Worm (Caenorhabditis elegans): ENCODE data around the gene srt-11.

The srt-11 gene

DNA sequence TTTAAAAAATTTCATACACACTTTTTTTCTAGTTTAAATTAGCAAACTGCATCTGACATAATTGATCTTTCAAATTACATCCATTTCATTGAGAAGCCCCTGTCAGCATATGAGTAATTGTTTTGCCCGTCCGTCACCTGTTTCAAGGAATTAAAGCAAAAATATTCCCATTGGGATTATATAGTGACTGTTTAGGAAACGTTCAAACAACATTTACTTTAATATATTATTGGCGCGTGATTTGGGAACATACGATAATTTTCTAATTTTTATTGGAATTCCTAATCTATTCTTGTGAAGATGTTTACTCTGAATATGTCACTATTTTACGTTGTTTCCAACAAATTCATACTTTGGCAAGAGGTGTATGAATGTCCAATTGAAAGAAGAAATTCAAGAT, at the start of gene srt-11:
Gene srt-11 (plus strand): TSS at position 301 of the 400 bp plus-strand sequence.
- TF ChIP-seq W03F9.2 (tag; optimal IDR thresholded peaks at IDR 0.05), result no peak

DNA sequence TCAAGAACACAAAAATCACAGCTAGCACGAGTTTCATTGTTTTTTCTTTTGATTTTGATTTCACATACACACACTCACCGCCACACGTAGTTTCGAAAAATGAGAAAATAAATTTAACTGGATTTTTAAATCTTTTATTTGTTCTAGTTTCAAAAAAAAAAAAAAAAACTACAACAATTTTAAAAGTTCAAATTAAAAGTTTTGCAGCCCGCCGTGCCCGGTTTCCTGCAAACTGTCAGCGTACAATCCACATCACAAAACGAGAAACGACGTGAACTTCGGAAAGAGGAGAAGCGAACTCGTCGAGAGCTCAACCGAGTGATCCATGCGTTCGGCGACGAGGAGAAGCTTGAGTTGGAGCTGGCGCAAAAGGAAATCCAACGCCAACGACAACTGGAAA, 48.1 kb upstream of the srt-11 start, which contains the start of gene Y54E2A.5:
Gene Y54E2A.5 (minus strand): TSS at position 101 of the 400 bp plus-strand sequence.
- TF ChIP-seq dao-5 (tag; optimal IDR thresholded peaks at IDR 0.05), result no peak
- TF ChIP-seq him-1 (tag; optimal IDR thresholded peaks at IDR 0.05), result no peak
- TF ChIP-seq W03F9.2 (tag; optimal IDR thresholded peaks at IDR 0.05), result no peak

DNA sequence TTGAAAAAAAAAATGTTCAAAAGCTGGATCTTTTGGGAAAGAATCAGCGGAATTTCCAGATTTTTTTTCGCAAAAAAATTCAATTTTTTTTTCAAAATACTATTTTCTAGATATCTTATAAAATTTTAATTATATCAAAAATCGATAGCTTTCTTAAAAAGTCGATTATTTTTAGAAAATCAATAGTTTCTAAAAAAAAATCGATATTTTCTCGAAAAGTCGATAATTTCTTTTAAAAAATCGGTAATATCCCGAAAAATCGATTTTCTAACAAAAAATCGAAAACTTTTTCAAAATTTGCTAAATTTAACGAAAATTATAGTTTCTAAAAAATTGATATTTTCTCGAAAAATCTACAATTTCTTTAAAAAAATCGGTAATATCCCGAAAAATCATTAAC, 37.0 kb upstream of the srt-11 start:
- TF ChIP-seq dao-5 (tag; optimal IDR thresholded peaks at IDR 0.05) (no peak), him-1 (tag; optimal IDR thresholded peaks at IDR 0.05) (no peak), W03F9.2 (tag; optimal IDR thresholded peaks at IDR 0.05) (no peak)

DNA sequence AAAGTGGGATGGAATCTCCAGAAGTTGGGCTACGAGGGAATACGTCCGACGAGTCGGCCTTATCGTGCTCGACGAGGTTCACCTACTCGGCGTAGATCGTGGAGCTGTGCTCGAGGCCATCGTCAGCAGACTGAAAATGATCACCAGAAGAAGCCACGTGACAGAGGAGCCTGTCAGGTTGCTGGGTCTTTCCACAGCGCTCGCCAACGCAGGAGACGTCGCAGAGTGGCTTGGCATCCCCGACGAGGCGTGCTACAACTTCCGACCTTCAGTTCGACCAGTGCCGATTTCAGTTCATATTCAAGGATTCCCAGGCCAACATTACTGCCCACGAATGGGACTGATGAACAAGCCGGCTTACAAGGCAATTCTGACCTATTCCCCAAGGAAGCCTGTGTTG, 34.7 kb upstream of the srt-11 start:
- TF ChIP-seq him-1 (tag; optimal IDR thresholded peaks at IDR 0.05) (no peak), W03F9.2 (tag; optimal IDR thresholded peaks at IDR 0.05) (no peak), dao-5 (tag; optimal IDR thresholded peaks at IDR 0.05) (no peak)

DNA sequence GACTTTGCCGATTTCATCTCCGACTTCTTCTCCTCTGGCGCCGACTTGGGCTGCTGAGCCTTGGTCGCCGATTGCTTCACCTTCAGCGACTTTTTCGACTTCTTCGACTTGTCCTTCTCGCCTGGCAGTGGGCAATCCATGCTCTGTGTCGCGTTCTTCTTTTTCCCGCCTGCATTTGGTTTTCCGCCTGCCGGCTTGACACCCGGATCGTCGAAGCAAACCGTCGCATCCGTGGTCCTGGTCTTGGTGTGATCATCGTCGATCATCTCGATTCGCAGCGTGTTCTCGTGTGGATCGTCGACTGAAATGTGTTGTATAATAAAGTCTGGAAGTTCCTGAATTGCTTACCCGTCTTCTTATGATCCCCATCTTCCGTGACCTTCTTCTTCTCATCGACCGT, 33.7 kb upstream of the srt-11 start:
- no peak for TF ChIP-seq W03F9.2 (tag; optimal IDR thresholded peaks at IDR 0.05)
- TF ChIP-seq dao-5 (tag; optimal IDR thresholded peaks at IDR 0.05), result no peak
- TF ChIP-seq him-1 (tag; optimal IDR thresholded peaks at IDR 0.05), result no peak

DNA sequence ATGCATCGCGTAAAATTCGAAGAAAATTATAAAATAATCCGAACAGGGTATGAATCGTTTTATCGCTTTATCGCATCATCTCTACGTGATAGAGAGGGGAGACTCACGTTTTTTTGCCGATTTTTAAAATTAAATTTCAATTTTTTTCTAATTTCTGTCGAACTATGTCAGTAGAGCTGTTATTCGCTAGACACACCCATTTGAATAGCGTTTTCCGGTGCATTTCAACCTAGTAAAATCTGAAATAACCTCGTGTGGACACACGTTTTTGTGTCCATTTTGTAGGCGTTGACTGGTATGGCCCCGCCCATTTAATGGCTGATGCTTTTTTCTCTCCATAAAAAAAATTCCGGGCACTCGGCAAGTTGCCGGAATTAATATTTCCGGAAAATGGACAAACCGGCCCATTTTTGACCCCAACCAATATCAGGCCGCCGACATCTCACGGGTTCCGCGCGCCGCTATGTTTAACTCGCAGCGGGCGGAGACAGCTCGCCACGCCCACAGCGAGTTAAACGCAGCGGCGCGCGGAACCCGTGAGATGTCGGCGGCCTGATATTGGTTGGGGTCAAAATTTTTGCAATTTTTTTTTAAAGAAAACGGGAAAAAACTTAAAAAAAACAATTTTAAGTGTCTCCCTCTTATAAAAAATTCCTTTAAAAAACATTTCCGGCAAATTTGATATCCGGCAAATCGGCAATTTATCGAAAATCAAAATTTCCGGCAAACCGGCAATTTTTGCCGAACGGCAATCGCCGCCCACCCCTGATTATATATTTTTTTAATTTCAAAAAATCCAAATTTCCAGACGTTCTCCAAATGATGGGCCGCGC, 32.6 kb upstream of the srt-11 start, which contains the start of gene Y54E2A.7:
Gene Y54E2A.7 (minus strand): TSS at position 51 of the 833 bp plus-strand sequence.
- TF ChIP-seq dao-5 (tag; optimal IDR thresholded peaks at IDR 0.05), result no peak
- TF ChIP-seq W03F9.2 (tag; optimal IDR thresholded peaks at IDR 0.05), result no peak
- TF ChIP-seq him-1 (tag; optimal IDR thresholded peaks at IDR 0.05), result no peak

DNA sequence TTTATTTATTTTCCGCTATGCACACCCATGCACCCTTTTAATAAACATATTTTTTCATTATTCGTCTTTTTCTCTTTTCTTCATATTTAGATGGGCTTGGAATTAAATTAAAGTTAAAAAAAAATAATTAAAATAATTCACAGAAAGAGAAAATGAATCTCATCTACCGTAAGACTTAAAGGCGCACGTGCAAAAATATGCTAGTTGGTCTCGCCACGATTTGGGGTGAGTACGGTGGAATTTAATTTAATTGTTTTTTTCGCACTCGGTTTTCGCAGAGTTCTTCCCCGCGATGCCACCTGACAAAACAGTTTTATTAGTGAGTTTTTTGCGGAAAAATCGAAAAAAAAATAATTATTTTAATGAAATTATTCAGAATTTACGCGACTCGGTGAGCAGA, 27.7 kb upstream of the srt-11 start, which contains the start of gene Y54E2A.8:
Gene Y54E2A.8 (plus strand): TSS at position 254 of the 400 bp plus-strand sequence.
- TF ChIP-seq him-1 (tag; optimal IDR thresholded peaks at IDR 0.05), result no peak

DNA sequence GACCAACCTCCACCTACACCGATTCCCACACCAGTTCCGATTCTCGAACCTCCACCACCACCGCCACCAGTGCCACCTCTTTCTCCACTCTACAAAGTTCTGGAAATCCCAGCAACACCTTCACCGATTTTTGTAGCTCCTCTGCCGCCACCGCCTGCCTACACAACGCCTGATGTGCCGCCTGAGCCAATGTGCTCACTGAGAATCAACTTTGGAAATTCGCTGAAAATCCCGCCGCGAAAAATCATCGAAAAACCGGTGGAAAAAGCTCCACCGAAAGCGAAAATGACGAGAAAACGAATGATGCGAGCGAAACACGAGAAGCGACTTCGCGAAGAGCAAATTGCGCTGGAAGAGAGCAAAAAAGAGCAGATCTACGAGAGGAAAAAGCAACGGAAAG, 25.9 kb upstream of the srt-11 start:
- TF ChIP-seq dao-5 (tag; optimal IDR thresholded peaks at IDR 0.05), result no peak
- TF ChIP-seq him-1 (tag; optimal IDR thresholded peaks at IDR 0.05), result no peak
- TF ChIP-seq W03F9.2 (tag; optimal IDR thresholded peaks at IDR 0.05), result no peak

DNA sequence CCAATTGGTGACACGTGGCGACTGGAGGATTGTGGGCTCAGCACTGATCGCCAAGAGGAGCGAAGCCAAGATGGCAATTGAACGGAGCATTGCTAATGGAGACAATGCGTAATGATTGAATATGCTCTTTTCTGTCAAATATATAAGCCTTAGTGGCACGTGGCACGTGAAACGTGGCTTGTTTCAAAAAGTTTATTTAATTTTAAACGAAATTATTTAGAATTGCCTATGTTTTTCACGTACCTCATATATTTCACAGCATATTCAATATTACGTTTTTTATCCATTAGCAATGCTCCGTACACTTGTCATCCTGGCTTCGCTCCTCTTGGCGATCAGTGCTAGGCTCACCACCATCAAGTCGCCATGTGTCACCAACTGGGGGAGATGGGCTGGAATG, 19.9 kb upstream of the srt-11 start, which contains the start of gene Y54E2A.9:
Gene Y54E2A.9 (minus strand): TSS at position 101 of the 400 bp plus-strand sequence.
- TF ChIP-seq him-1 (tag; optimal IDR thresholded peaks at IDR 0.05) (no peak), dao-5 (tag; optimal IDR thresholded peaks at IDR 0.05) (no peak), W03F9.2 (tag; optimal IDR thresholded peaks at IDR 0.05) (no peak)

DNA sequence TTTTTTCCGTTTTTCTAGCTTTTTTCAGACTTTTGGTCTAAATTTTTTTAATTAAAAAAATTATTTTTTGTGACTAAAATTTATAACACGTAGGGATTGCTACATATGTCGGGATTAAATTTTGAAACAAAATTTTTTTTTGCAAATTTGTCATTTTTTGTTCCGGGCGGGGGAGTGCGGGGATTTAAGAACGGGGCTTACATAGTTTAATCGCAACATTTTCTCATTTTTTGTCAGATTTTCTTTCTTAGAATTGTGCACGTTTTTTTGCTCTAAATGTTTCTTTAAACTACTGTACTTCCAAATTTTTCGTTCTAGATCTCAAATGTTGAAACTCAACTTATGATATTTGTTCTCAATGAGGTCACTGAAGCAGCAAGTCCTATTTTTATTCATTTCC, 15.0 kb upstream of the srt-11 start, which contains the start of gene Y54E2A.10:
Gene Y54E2A.10 (plus strand): TSS at position 301 of the 400 bp plus-strand sequence.
- TF ChIP-seq dao-5 (tag; optimal IDR thresholded peaks at IDR 0.05), result no peak
- no peak for TF ChIP-seq W03F9.2 (tag; optimal IDR thresholded peaks at IDR 0.05)
- no peak for TF ChIP-seq him-1 (tag; optimal IDR thresholded peaks at IDR 0.05)

DNA sequence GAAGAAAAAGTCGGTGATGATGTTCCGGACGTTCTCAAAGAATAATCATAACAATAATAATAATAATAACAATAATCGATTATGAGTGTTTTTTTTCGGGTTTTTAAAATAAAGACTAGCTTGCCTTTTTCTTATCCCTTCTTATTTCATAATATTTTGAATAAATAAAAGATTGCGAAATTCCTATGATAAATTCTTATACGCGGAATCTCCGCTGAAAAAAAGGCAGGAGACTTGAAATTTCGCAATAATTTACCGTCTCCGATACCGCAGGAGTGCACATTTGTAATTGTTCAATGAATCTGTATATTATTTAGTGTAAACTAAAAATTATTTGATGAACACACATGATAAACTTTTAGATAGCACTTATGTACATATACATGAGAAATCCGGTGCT, 13.3 kb upstream of the srt-11 start:
- TF ChIP-seq dao-5 (tag; optimal IDR thresholded peaks at IDR 0.05) (no peak), him-1 (tag; optimal IDR thresholded peaks at IDR 0.05) (no peak), W03F9.2 (tag; optimal IDR thresholded peaks at IDR 0.05) (no peak)

DNA sequence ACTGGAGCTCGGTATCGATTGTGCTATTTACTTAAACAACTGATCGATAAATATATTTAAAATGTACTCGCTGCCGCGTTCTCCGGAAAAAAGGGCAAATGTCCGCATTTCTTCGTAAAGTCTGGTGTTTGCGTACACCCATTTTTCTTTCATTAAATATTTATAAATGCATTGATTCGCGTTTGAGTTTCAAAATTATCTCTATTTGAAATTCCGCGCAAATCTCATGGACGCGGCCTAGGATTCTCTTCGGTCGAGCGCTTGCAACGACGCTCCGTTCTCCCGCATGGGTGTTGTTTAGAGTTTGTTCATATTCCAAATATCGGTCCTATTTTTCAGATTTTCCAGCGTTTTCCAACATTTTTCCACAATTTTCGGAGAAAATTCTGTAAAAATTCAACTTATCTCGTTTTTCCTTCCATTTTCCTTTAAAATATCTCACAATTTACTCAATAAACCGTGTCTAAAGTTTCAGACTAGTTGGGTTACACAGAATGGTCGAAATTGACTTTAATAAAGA, 10.8 kb upstream of the srt-11 start, which contains the start of gene eif-3.B:
Gene eif-3.B (plus strand): TSS at position 470 of the 520 bp plus-strand sequence.
- peak; percentile 83 for TF ChIP-seq W03F9.2 (tag; optimal IDR thresholded peaks at IDR 0.05)
- TF ChIP-seq him-1 (tag; optimal IDR thresholded peaks at IDR 0.05), result peak; percentile 42
- TF ChIP-seq dao-5 (tag; optimal IDR thresholded peaks at IDR 0.05), result no peak

DNA sequence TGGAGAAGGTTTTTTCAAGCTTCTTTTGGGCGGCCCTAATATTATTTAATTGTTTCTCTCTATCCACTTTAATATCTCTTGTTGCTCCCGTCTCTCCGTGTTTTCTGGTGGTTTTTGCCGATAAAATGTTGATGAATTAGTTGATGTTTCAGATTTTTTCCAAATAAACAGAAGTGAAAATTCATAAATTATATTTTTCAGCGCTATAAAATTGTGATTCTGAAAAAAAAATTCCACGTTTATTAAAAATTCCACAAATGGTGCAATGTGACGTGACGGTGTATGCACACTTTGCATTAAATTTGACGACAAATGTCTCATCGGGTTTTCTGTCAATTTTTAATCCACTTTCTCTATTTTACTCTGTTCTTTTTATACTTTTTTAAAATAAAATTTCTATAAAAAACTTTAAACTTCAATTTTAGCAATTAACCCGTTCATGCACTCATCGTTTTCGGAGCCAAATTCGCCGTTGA, 7.7 kb upstream of the srt-11 start, which contains the start of gene tbc-20:
Gene tbc-20 (plus strand): TSS at position 426 of the 476 bp plus-strand sequence.
- no peak for TF ChIP-seq him-1 (tag; optimal IDR thresholded peaks at IDR 0.05)
- peak; percentile 37 for TF ChIP-seq W03F9.2 (tag; optimal IDR thresholded peaks at IDR 0.05)
- TF ChIP-seq dao-5 (tag; optimal IDR thresholded peaks at IDR 0.05), result no peak

DNA sequence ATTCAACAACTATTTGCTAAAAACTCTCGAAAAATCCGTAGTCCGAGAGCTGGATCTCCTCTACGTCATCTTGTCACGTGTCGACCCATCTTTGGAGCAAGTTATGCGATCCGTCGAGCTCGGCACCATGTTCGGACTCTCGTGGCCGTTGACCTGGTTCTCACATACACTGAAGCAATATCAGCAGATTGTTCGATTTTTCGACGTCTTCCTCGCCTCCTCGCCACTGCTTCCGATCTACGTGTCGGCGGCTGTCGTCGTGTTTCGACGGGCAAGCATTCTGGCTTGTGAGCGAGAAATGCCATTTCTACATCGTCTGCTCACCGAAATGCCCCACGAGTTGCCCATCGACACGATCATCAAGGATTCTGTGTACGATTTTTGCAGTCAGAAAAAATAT, 6.4 kb upstream of the srt-11 start:
- TF ChIP-seq W03F9.2 (tag; optimal IDR thresholded peaks at IDR 0.05) (no peak), dao-5 (tag; optimal IDR thresholded peaks at IDR 0.05) (no peak), him-1 (tag; optimal IDR thresholded peaks at IDR 0.05) (no peak)
